Fruit fly (Drosophila melanogaster) whole organism, embryonic: ENCODE measurements around the gene Ms.

Experiments used
- BtbVII ChIP-seq: fragments of 200-800 bp; sonication (Bioruptor generic); optimal IDR thresholded peaks from 3 replicates; lab custom pipeline; 2017; ENCODE audit warnings: missing biosample characterization, mild to moderate bottlenecking, missing genetic modification characterization
- CG11695 ChIP-seq: fragments of 200-800 bp; sonication (Bioruptor generic); IDR thresholded peaks from 3 replicates; pipeline ENCODE4 v1.3.6; 2022; ENCODE audit warnings: missing biosample characterization, missing genetic modification characterization
- CG12391 ChIP-seq: fragments of 200-800 bp; sonication (Bioruptor generic); optimal IDR thresholded peaks from 3 replicates; lab custom pipeline; 2018; ENCODE audit warnings: missing biosample characterization, mild to moderate bottlenecking, missing genetic modification characterization, moderate library complexity
- CG12744 ChIP-seq: fragments of 200-800 bp; sonication (Bioruptor generic); optimal IDR thresholded peaks from 2 replicates; lab custom pipeline; 2016; ENCODE audit warnings: missing biosample characterization, missing genetic modification characterization
- CG12942 ChIP-seq: fragments of 200-800 bp; sonication (Bioruptor generic); optimal IDR thresholded peaks from 3 replicates; lab custom pipeline; 2016; ENCODE audit warnings: missing biosample characterization, missing genetic modification characterization
- CG13624 ChIP-seq: fragments of 200-800 bp; sonication (Bioruptor generic); optimal IDR thresholded peaks from 2 replicates; lab custom pipeline; 2016; ENCODE audit warnings: missing biosample characterization, missing genetic modification characterization
- CG15011 ChIP-seq: fragments of 200-800 bp; sonication (Bioruptor generic); optimal IDR thresholded peaks from 3 replicates; lab custom pipeline; 2018; ENCODE audit warnings: missing biosample characterization, mild to moderate bottlenecking, missing genetic modification characterization
- CG16813 ChIP-seq: fragments of 200-800 bp; sonication (Bioruptor generic); IDR thresholded peaks from 3 replicates; pipeline ENCODE4 v1.3.6; 2022; ENCODE audit warnings: missing biosample characterization, missing genetic modification characterization; ENCODE audit not compliant: partially characterized antibody
- CG17361 ChIP-seq: fragments of 200-800 bp; sonication (Bioruptor generic); IDR thresholded peaks from 3 replicates; pipeline ENCODE4 v1.3.6; 2022; ENCODE audit warnings: missing biosample characterization, missing genetic modification characterization
- CG2875 ChIP-seq: fragments of 200-800 bp; sonication (Bioruptor generic); optimal IDR thresholded peaks from 2 replicates; lab custom pipeline; 2017; ENCODE audit warnings: missing biosample characterization, mild to moderate bottlenecking, missing genetic modification characterization, missing genetic modification reagents
- CG30403 ChIP-seq: fragments of 200-800 bp; sonication (Bioruptor generic); optimal IDR thresholded peaks from 3 replicates; lab custom pipeline; 2016; ENCODE audit warnings: missing biosample characterization, missing genetic modification characterization
- CG31365 ChIP-seq: fragments of 200-800 bp; sonication (Bioruptor generic); optimal IDR thresholded peaks from 2 replicates; lab custom pipeline; 2018; ENCODE audit warnings: missing biosample characterization, mild to moderate bottlenecking, missing genetic modification characterization
- CG34376 ChIP-seq: fragments of 200-800 bp; sonication (Bioruptor generic); optimal IDR thresholded peaks from 2 replicates; lab custom pipeline; 2018; ENCODE audit warnings: missing biosample characterization, mild to moderate bottlenecking, missing genetic modification characterization
- CG4707 ChIP-seq: fragments of 200-800 bp; sonication (Bioruptor generic); optimal IDR thresholded peaks from 2 replicates; lab custom pipeline; 2018; ENCODE audit warnings: missing biosample characterization, mild to moderate bottlenecking, missing genetic modification characterization, moderate library complexity
- CG5245 ChIP-seq: fragments of 200-800 bp; sonication (Bioruptor generic); optimal IDR thresholded peaks from 3 replicates; lab custom pipeline; 2016; ENCODE audit warnings: missing biosample characterization, missing genetic modification characterization
- CG6813 ChIP-seq: fragments of 200-800 bp; sonication (Bioruptor generic); optimal IDR thresholded peaks from 2 replicates; lab custom pipeline; 2017; ENCODE audit warnings: missing biosample characterization, missing genetic modification characterization, mild to moderate bottlenecking, moderate library complexity, missing genetic modification reagents
- CG7745 ChIP-seq: fragments of 200-800 bp; sonication (Bioruptor generic); optimal IDR thresholded peaks from 2 replicates; lab custom pipeline; 2018; ENCODE audit warnings: missing biosample characterization, mild to moderate bottlenecking, missing genetic modification characterization, moderate library complexity
- CG7987 ChIP-seq: fragments of 200-800 bp; sonication (Bioruptor generic); optimal IDR thresholded peaks from 2 replicates; lab custom pipeline; 2018; ENCODE audit warnings: missing biosample characterization, mild to moderate bottlenecking, missing genetic modification characterization, moderate library complexity
- CG9727 ChIP-seq: fragments of 200-800 bp; sonication (Bioruptor generic); optimal IDR thresholded peaks from 3 replicates; lab custom pipeline; 2017; ENCODE audit warnings: missing biosample characterization, mild to moderate bottlenecking, missing genetic modification characterization
- D19A ChIP-seq: fragments of 200-800 bp; optimal IDR thresholded peaks from 3 replicates; lab custom pipeline; 2019; ENCODE audit warnings: missing biosample characterization, mild to moderate bottlenecking, missing genetic modification characterization, moderate library complexity
- Eip74EF ChIP-seq, 2 experiments: fragments of 200-800 bp in 1 of 2; fragments of >200 bp in 1 of 2; sonication (Bioruptor generic) in 1 of 2; optimal IDR thresholded peaks; 2 replicates each; lab custom pipeline; 2017 to 2019; ENCODE audit warnings: missing biosample characterization in 2 of 2, missing genetic modification characterization in 2 of 2, mild to moderate bottlenecking in 1 of 2, moderate library complexity in 1 of 2
- Hsf ChIP-seq: fragments of 200-800 bp; sonication (Bioruptor generic); optimal IDR thresholded peaks from 3 replicates; lab custom pipeline; 2016; ENCODE audit warnings: missing biosample characterization, missing genetic modification characterization
- MTF-1 ChIP-seq: fragments of 200-800 bp; sonication (Bioruptor generic); optimal IDR thresholded peaks from 2 replicates; lab custom pipeline; 2018; ENCODE audit warnings: missing biosample characterization, mild to moderate bottlenecking, missing genetic modification characterization, borderline replicate concordance
- Oli ChIP-seq: fragments of 200-800 bp; sonication (Bioruptor generic); optimal IDR thresholded peaks from 2 replicates; lab custom pipeline; 2018; ENCODE audit warnings: missing biosample characterization, mild to moderate bottlenecking, missing genetic modification characterization, moderate library complexity
- Sox102F ChIP-seq: fragments of 200-800 bp; sonication (Bioruptor generic); optimal IDR thresholded peaks from 2 replicates; lab custom pipeline; 2018; ENCODE audit warnings: missing biosample characterization, mild to moderate bottlenecking, missing genetic modification characterization, moderate library complexity
- Ssrp ChIP-seq: fragments of 200-800 bp; sonication (Bioruptor generic); optimal IDR thresholded peaks from 2 replicates; lab custom pipeline; 2018; ENCODE audit warnings: missing biosample characterization, mild to moderate bottlenecking, missing genetic modification characterization, moderate library complexity
- Xrp1 ChIP-seq: fragments of 200-800 bp; sonication (Bioruptor generic); IDR thresholded peaks from 2 replicates; pipeline ENCODE4 v1.3.6; 2022; ENCODE audit warnings: missing biosample characterization, missing genetic modification characterization
- ap ChIP-seq: fragments of 200-800 bp; sonication (Bioruptor generic); IDR thresholded peaks from 2 replicates; pipeline ENCODE4 v1.3.6; 2022; ENCODE audit warnings: missing biosample characterization, missing genetic modification characterization
- ara ChIP-seq: fragments of 200-800 bp; sonication (Bioruptor generic); IDR thresholded peaks from 2 replicates; pipeline ENCODE4 v1.3.6; 2022; ENCODE audit warnings: missing biosample characterization, missing genetic modification characterization
- dmrt99B ChIP-seq: fragments of 200-800 bp; sonication (Bioruptor generic); optimal IDR thresholded peaks from 2 replicates; lab custom pipeline; 2018; ENCODE audit warnings: missing biosample characterization, mild to moderate bottlenecking, missing genetic modification characterization, moderate library complexity
- emc ChIP-seq: fragments of 200-800 bp; sonication (Bioruptor generic); optimal IDR thresholded peaks from 2 replicates; lab custom pipeline; 2016; ENCODE audit warnings: missing biosample characterization, missing genetic modification characterization
- ems ChIP-seq: fragments of 200-800 bp; sonication (Bioruptor generic); optimal IDR thresholded peaks from 3 replicates; lab custom pipeline; 2016; ENCODE audit warnings: missing biosample characterization, missing genetic modification characterization
- fd64A ChIP-seq: fragments of 200-800 bp; sonication (Bioruptor generic); optimal IDR thresholded peaks from 3 replicates; lab custom pipeline; 2018; ENCODE audit warnings: missing biosample characterization, mild to moderate bottlenecking, missing genetic modification characterization
- fd96Cb ChIP-seq: fragments of 200-800 bp; sonication (Bioruptor generic); optimal IDR thresholded peaks from 2 replicates; lab custom pipeline; 2018; ENCODE audit warnings: missing biosample characterization, mild to moderate bottlenecking, missing genetic modification characterization, moderate library complexity
- kah ChIP-seq: fragments of 200-800 bp; sonication (Bioruptor generic); optimal IDR thresholded peaks from 2 replicates; lab custom pipeline; 2018; ENCODE audit warnings: missing biosample characterization, mild to moderate bottlenecking, missing genetic modification characterization
- kay ChIP-seq: fragments of 200-800 bp; sonication (Bioruptor generic); optimal IDR thresholded peaks from 2 replicates; lab custom pipeline; 2016; ENCODE audit warnings: missing biosample characterization, missing genetic modification characterization
- p53 ChIP-seq: fragments of 200-800 bp; sonication (Bioruptor generic); optimal IDR thresholded peaks from 2 replicates; lab custom pipeline; 2016; ENCODE audit warnings: missing biosample characterization, missing genetic modification characterization
- pb ChIP-seq: fragments of 200-800 bp; sonication (Bioruptor generic); optimal IDR thresholded peaks from 3 replicates; lab custom pipeline; 2016; ENCODE audit warnings: missing biosample characterization, missing genetic modification characterization
- prd ChIP-seq, 3 experiments: fragments of >200 bp in 2 of 3; fragments of 200-800 bp in 1 of 3; sonication (Bioruptor generic) in 1 of 3; optimal IDR thresholded peaks in 2 of 3; IDR thresholded peaks in 1 of 3; 2 replicates in 2 of 3; 3 replicates in 1 of 3; pipeline versions ENCODE4 v1.3.6 to Lab custom; 2017 to 2022; ENCODE audit warnings: missing biosample characterization in 1 of 3, missing genetic modification characterization in 1 of 3
- ranshi ChIP-seq: fragments of 200-800 bp; sonication (Bioruptor generic); IDR thresholded peaks from 2 replicates; pipeline ENCODE4 v1.3.6; 2022; ENCODE audit warnings: missing biosample characterization, missing genetic modification characterization
- sc ChIP-seq, 3 experiments: fragments of >200 bp in 2 of 3; fragments of 200-800 bp in 1 of 3; sonication (Bioruptor generic) in 1 of 3; optimal IDR thresholded peaks; 2 replicates in 2 of 3; 3 replicates in 1 of 3; lab custom pipeline; 2017; ENCODE audit warnings: mild to moderate bottlenecking in 1 of 3, missing biosample characterization in 1 of 3, missing genetic modification characterization in 1 of 3, missing genetic modification reagents in 1 of 3
- sd ChIP-seq: fragments of 200-800 bp; sonication (Bioruptor generic); optimal IDR thresholded peaks from 3 replicates; lab custom pipeline; 2018; ENCODE audit warnings: missing biosample characterization, mild to moderate bottlenecking, missing genetic modification characterization, moderate library complexity
- sug ChIP-seq: fragments of 200-800 bp; optimal IDR thresholded peaks from 2 replicates; lab custom pipeline; 2019; ENCODE audit warnings: missing biosample characterization, mild to moderate bottlenecking, missing genetic modification characterization, moderate library complexity
- tio ChIP-seq: fragments of 200-800 bp; sonication (Bioruptor generic); optimal IDR thresholded peaks from 2 replicates; lab custom pipeline; 2017; ENCODE audit warnings: missing biosample characterization, missing genetic modification characterization, inconsistent platforms
- wek ChIP-seq: fragments of 200-800 bp; sonication (Bioruptor generic); optimal IDR thresholded peaks from 3 replicates; lab custom pipeline; 2018; ENCODE audit warnings: missing biosample characterization, mild to moderate bottlenecking, missing genetic modification characterization, moderate library complexity
- zen ChIP-seq: fragments of 200-800 bp; sonication (Bioruptor generic); optimal IDR thresholded peaks from 3 replicates; lab custom pipeline; 2018; ENCODE audit warnings: missing biosample characterization, mild to moderate bottlenecking, missing genetic modification characterization, moderate library complexity

The Ms gene

DNA sequence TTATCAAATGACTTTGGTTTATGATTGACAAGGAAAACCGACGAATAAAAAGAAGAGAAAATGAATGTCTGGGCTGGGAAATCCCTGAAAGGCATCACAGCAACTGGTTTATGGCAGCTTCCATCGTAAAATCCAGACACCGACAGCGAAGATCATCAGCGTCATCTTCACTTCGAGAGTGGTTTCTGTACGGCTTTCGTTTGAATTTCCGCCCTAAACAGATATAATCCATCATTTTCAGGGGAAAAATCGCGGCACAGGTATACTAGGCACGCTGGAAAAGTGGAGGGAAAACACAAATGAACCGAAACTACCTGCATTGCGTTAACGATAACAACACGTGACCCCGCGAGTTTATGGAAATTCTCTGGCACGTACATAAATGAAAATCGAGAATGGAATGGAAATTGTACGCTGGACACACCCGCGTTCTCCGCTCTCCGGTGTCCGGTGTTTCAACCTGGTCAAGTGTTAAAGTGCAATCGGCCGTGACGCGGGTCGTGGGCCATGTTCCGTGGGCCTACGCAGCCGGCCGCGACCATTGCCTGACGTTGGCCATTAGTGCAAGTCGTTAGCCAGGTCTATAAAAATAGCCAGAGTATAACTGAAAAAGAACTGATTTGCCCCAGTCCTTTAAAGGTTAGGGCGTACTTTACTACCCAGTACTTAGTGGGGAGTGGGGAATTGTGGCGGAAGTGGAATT lies 43.8 kb upstream of the Ms start (continued):
- TF ChIP-seq CG7745 (tag; lab: Kevin White, UChicago) (peak; percentile 1), ems (GFP tag; lab: Kevin White, UChicago) (no peak), zen (peak; percentile 78), sug (tag; lab: Kevin White, UChicago) (no peak), emc (GFP tag; lab: Kevin White, UChicago) (no peak), pb (GFP tag; lab: Kevin White, UChicago) (no peak), CG12744 (no peak)

DNA sequence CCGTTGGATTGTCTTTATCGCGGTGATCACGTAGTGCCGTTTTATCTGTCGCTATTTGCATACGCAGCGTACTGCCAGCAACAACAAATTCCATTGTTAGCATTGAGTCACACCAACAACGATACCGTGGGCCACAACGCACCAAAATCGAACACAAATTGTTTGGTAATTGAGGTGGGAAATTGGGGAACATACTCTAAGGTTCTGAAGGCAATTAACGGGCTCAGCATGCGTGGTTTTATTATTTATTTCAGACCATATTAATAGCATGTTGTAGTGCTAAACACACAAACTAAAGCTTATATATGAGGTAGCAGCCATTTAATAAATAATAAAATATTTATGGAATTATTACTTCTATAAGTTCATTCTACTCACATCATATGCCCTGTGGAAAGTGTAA lies 42.8 kb upstream of the Ms start:
- TF ChIP-seq MTF-1 (GFP tag; lab: Kevin White, UChicago) (peak; percentile 23), CG34376 (GFP tag; lab: Kevin White, UChicago) (no peak), CG17361 (GFP tag; lab: Robert Waterston, UW) (peak; percentile 31; the same call in 1 of the 3 replicates), CG7987 (GFP tag; lab: Kevin White, UChicago) (peak; percentile 25), CG9727 (GFP tag; lab: Kevin White, UChicago) (peak; percentile 17), CG5245 (GFP tag; lab: Kevin White, UChicago) (peak; percentile 17), fd96Cb (peak; percentile 20), Sox102F (peak; percentile 33), CG31365 (tag; lab: Kevin White, UChicago) (no peak), CG16813 (no peak), CG15011 (GFP tag; lab: Kevin White, UChicago) (peak; percentile 10), CG30403 (GFP tag; lab: Kevin White, UChicago) (peak; percentile 15), CG13624 (GFP tag; lab: Kevin White, UChicago) (peak; percentile 2), sc (optimal IDR thresholded peaks at IDR 0.05; lab: Kevin White, UChicago) (no peak), sc (GFP tag; optimal IDR thresholded peaks at IDR 0.05; lab: Kevin White, UChicago) (peak; percentile 10), kay (GFP tag; lab: Kevin White, UChicago) (peak; percentile 24), D19A (peak; percentile 62), CG2875 (peak; percentile 34), tio (no peak), fd64A (GFP tag; lab: Kevin White, UChicago) (no peak), kah (GFP tag; lab: Kevin White, UChicago) (no peak), Ssrp (tag; lab: Kevin White, UChicago) (peak; percentile 30), prd (optimal IDR thresholded peaks at IDR 0.05; lab: Kevin White, UChicago) (no peak), prd (GFP tag; IDR thresholded peaks at IDR 0.05; lab: Robert Waterston, UW) (peak; percentile 9; the same call in 1 of the 3 replicates), Eip74EF (GFP tag; optimal IDR thresholded peaks at IDR 0.05; lab: Kevin White, UChicago) (peak in 1 of 2 experiments; percentile 36), ranshi (GFP tag; lab: Robert Waterston, UW) (no peak; the same call in 1 of the 2 replicates), p53 (no peak), CG6813 (GFP tag; lab: Kevin White, UChicago) (peak; percentile 7), wek (peak; percentile 52), ap (0 out of 2 replicates have a peak, but pooled peaks have one; percentile 13), dmrt99B (tag; lab: Kevin White, UChicago) (peak; percentile 24), CG12391 (tag; lab: Kevin White, UChicago) (peak; percentile 33), CG11695 (GFP tag; lab: Robert Waterston, UW) (0 out of 3 replicates have a peak, but pooled peaks have one; percentile 22), ara (GFP tag; lab: Robert Waterston, UW) (0 out of 2 replicates have a peak, but pooled peaks have one; percentile 41), CG4707 (peak; percentile 89), CG12942 (peak; percentile 7), sd (tag; lab: Kevin White, UChicago) (peak; percentile 24), Oli (tag; lab: Kevin White, UChicago) (peak; percentile 35), Xrp1 (GFP tag; lab: Robert Waterston, UW) (peak; percentile 17; the same call in 1 of the 2 replicates), Hsf (no peak), BtbVII (GFP tag; lab: Kevin White, UChicago) (peak; percentile 8)
